Worm (Caenorhabditis elegans): ENCODE results near the gene srz-83.

srz-83 gene

DNA sequence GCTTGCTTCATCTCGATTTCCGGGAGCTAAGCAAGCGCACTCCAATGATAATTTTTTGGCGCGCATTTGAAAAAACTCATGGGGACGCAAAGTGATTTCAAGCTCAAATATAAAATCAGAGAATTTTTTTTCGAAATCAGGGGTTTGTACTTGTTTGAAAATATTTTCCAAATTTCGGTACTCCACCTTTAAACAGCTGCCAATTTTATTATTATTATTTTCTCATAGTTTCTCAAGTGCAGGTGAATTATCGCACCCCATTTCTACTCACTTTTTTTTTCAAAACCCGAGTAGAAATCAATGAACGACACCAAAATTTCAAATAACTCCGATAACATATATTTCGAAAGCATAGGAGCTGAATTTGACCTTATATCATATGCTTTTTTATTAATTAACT is at the start of gene srz-83:
srz-83 (plus strand) TSS at position 301 of the 400 bp plus-strand sequence.
- no peak for TF ChIP-seq rnt-1 (tag; optimal IDR thresholded peaks at IDR 0.05)
- no peak for TF ChIP-seq pha-2 (tag; optimal IDR thresholded peaks at IDR 0.05)
- TF ChIP-seq sox-2 (GFP tag; IDR thresholded peaks at IDR 0.05) = no peak
- no peak for TF ChIP-seq pag-3 (tag; optimal IDR thresholded peaks at IDR 0.05; ENCODE audit: borderline replicate concordance)
- TF ChIP-seq ceh-45 (GFP tag; IDR thresholded peaks at IDR 0.05) = no peak
- TF ChIP-seq ceh-2 (tag; optimal IDR thresholded peaks at IDR 0.05) = no peak
- TF ChIP-seq nhr-232 (tag; optimal IDR thresholded peaks at IDR 0.05) = no peak
- TF ChIP-seq odd-2 (tag; optimal IDR thresholded peaks at IDR 0.05) = no peak
- no peak for TF ChIP-seq lim-6 (tag; optimal IDR thresholded peaks at IDR 0.05)
- TF ChIP-seq tbx-7 (tag; optimal IDR thresholded peaks at IDR 0.05) = no peak
- TF ChIP-seq dmd-4 (tag; optimal IDR thresholded peaks at IDR 0.05; ENCODE audit: borderline replicate concordance) = no peak
- no peak for TF ChIP-seq C38D4.7 (GFP tag; optimal IDR thresholded peaks at IDR 0.05)
- no peak for TF ChIP-seq pqm-1 (tag; optimal IDR thresholded peaks at IDR 0.05)

DNA sequence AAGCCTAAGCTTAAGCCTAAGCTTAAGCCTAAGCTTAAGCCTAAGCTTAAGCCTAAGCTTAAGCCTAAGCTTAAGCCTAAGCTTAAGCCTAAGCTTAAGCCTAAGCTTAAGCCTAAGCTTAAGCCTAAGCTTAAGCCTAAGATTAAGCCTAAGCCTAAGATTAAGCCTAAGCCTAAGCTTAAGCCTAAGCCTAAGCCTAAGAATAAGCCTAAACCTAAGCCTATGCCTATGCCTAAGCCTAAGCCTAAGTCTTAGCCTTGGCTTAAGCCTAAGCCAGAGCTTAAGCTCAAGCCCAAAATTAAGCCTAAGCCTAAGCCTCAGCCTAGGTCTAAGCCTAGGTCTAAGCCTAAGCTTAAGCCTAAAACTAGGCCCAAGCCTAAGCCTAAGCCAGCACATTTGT is 48.8 kb upstream of the srz-83 start:
- peak; percentile 100 for TF ChIP-seq dve-1 (tag; optimal IDR thresholded peaks at IDR 0.05)

DNA sequence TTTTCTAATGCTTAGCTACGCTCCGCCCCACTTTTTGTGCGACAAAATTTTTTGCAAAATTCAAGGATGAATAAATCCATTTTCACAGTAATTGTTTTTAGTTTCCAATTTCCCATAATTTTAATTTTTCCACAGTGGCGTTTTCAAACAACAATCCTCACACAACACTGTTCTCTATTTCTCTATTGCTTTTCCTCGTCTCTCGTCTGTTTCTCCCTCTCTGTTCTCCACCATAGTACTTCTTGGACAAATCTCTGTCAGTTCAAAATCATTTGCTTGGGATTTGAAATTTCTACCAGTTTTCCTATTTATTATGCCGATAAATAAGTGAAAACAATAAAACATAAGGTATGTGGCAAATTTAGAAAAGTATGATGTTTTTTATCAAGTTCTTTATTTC is 41.0 kb upstream of the srz-83 start, which contains the start of gene F58E2.4:
F58E2.4 (plus strand) TSS at position 134 of the 400 bp plus-strand sequence.
- TF ChIP-seq ceh-31 (tag; optimal IDR thresholded peaks at IDR 0.05) = no peak
- no peak for TF ChIP-seq rnt-1 (tag; optimal IDR thresholded peaks at IDR 0.05)
- TF ChIP-seq pha-2 (tag; optimal IDR thresholded peaks at IDR 0.05) = no peak
- TF ChIP-seq hlh-6 (tag; optimal IDR thresholded peaks at IDR 0.05) = no peak
- TF ChIP-seq ref-2 (tag; optimal IDR thresholded peaks at IDR 0.05) = no peak
- no peak for TF ChIP-seq nhr-11 (tag; optimal IDR thresholded peaks at IDR 0.05)
- no peak for TF ChIP-seq ceh-2 (tag; optimal IDR thresholded peaks at IDR 0.05)
- no peak for TF ChIP-seq npax-4 (tag; optimal IDR thresholded peaks at IDR 0.05)
- TF ChIP-seq nhr-232 (tag; optimal IDR thresholded peaks at IDR 0.05) = no peak
- TF ChIP-seq tbx-2 (tag; optimal IDR thresholded peaks at IDR 0.05) = no peak
- TF ChIP-seq ahr-1 (tag; optimal IDR thresholded peaks at IDR 0.05) = no peak
- TF ChIP-seq nfya-1 (tag; optimal IDR thresholded peaks at IDR 0.05) = no peak
- TF ChIP-seq sox-4 (tag; optimal IDR thresholded peaks at IDR 0.05) = no peak
- no peak for TF ChIP-seq fax-1 (tag; optimal IDR thresholded peaks at IDR 0.05)
- TF ChIP-seq ets-4 (tag; optimal IDR thresholded peaks at IDR 0.05) = no peak
- TF ChIP-seq lim-6 (tag; optimal IDR thresholded peaks at IDR 0.05) = no peak
- no peak for TF ChIP-seq zip-5 (tag; optimal IDR thresholded peaks at IDR 0.05)
- TF ChIP-seq ceh-14 (tag; optimal IDR thresholded peaks at IDR 0.05) = no peak

DNA sequence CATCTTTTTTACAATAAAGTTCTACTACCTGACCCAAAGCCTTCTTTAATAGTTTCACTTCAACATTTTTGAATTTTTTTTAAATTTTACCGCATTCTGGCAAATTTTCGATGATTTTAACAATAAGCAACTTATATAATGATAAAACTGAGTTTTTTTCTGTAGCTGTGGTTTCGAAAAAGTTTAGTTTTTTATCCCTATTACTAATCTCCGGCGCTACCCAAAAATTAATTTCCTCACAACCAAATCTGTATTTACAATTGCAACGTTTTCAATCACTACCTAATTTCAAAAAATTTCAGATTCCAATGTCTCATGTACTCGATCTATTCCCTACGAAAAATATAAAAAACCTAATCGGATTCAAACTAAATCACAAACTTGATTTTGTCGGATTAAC is 37.1 kb upstream of the srz-83 start, which contains the start of gene F58E2.3:
F58E2.3 (plus strand) TSS at position 301 of the 400 bp plus-strand sequence.
- TF ChIP-seq che-1 (tag; optimal IDR thresholded peaks at IDR 0.05) (no peak), ets-4 (tag; optimal IDR thresholded peaks at IDR 0.05) (no peak), dmd-4 (tag; optimal IDR thresholded peaks at IDR 0.05; ENCODE audit: borderline replicate concordance) (no peak), ama-1 (optimal IDR thresholded peaks at IDR 0.05) (no peak), ceh-30 (tag; optimal IDR thresholded peaks at IDR 0.05) (no peak), lim-6 (tag; optimal IDR thresholded peaks at IDR 0.05) (no peak), ref-2 (tag; optimal IDR thresholded peaks at IDR 0.05) (no peak), rnt-1 (tag; optimal IDR thresholded peaks at IDR 0.05) (no peak), unc-3 (GFP tag; conservative IDR thresholded peaks at IDR 0.05) (no peak), unc-3 (tag; optimal IDR thresholded peaks at IDR 0.05) (no peak)

DNA sequence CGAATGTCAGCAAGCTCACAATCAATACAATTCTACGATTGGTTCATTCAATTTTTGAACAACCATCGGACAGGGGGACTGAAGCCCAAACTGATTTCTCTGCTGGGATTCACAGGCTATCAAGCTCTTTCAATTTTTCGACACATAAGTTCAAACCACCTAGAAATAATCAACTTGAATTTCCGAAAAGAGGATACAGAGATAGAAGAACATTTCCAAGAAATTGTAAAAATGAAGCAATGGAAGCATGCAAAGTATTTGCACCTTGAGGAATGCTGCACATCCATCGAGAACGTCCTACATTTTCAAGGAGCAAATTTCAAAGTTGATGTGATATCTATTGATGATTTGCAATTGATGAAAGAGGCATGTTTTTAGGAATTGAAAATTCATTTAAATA is 36.5 kb upstream of the srz-83 start:
- TF ChIP-seq nfya-1 (tag; optimal IDR thresholded peaks at IDR 0.05) = no peak
- no peak for TF ChIP-seq ceh-34 (tag; optimal IDR thresholded peaks at IDR 0.05)
- no peak for TF ChIP-seq unc-55 (GFP tag; optimal IDR thresholded peaks at IDR 0.05)
- TF ChIP-seq syd-9 (tag; optimal IDR thresholded peaks at IDR 0.05) = no peak
- no peak for TF ChIP-seq nhr-11 (tag; optimal IDR thresholded peaks at IDR 0.05)
- no peak for TF ChIP-seq odd-2 (tag; optimal IDR thresholded peaks at IDR 0.05)
- TF ChIP-seq pros-1 (tag; optimal IDR thresholded peaks at IDR 0.05) = no peak
- TF ChIP-seq madf-2 (tag; optimal IDR thresholded peaks at IDR 0.05) = no peak
- TF ChIP-seq hlh-6 (tag; optimal IDR thresholded peaks at IDR 0.05) = no peak
- TF ChIP-seq ceh-14 (tag; optimal IDR thresholded peaks at IDR 0.05) = no peak
- TF ChIP-seq C08G9.2 (tag; optimal IDR thresholded peaks at IDR 0.05) = no peak
- TF ChIP-seq sox-4 (tag; optimal IDR thresholded peaks at IDR 0.05) = no peak
- TF ChIP-seq pha-4 (tag; optimal IDR thresholded peaks at IDR 0.05) = no peak
- TF ChIP-seq elt-4 (tag; optimal IDR thresholded peaks at IDR 0.05) = no peak
- no peak for TF ChIP-seq ceh-19 (GFP tag; optimal IDR thresholded peaks at IDR 0.05)
- TF ChIP-seq ztf-16 (tag; optimal IDR thresholded peaks at IDR 0.05) = no peak
- no peak for TF ChIP-seq gmeb-2 (tag; optimal IDR thresholded peaks at IDR 0.05)
- no peak for TF ChIP-seq unc-3 (GFP tag; conservative IDR thresholded peaks at IDR 0.05)
- no peak for TF ChIP-seq unc-3 (tag; optimal IDR thresholded peaks at IDR 0.05)
- TF ChIP-seq ceh-6 (GFP tag; optimal IDR thresholded peaks at IDR 0.05) = no peak
- TF ChIP-seq fkh-10 (GFP tag; optimal IDR thresholded peaks at IDR 0.05) = no peak
